Fruit fly (Drosophila melanogaster): ENCODE measurements around the gene CG6980.

CG6980 gene

DNA sequence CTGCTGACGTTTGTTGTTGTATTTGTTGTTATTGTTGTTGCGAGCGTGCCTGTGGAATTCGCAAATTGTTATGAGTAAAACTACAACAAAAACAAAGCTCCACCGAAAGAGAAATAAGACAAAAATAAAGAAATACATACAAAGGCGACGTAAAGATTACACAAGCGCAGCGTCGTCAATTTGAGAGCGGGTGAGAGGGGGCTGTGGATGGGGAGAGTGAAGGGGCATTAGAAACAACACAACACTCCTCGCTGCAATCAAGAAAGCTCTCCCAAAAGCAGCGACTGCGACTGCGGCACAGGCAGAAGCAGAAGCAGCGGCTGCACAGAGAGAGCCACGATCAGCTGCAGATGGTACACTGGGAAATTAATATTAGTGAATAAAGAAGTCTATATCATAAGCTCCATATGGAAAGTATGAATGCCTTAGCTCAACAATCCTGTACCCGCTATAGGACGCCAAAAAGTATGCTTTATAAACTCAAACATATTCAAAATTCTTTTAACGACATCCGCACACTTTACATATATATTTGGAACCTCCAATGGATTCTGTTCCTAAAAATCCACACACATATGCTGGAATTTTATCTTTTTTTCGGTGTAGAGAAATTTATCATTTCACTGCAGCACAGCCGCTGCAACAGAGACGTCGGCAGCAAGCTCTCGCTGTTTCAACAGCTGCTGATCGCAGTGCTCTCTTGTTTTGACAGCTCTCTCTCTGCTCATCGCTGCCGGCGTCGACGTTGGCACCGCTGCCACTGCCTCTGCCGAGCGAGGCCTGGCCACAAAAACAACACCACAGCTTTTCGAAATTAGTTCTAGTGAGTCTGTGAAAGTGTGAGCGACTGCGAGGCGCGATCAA lies 38.7 kb upstream of the CG6980 start, which contains the start of gene CG13631 (continued):
- TF ChIP-seq eyg (GFP tag; optimal IDR thresholded peaks at IDR 0.05) (peak; percentile 84), tap (tag; optimal IDR thresholded peaks at IDR 0.05) (peak; percentile 93), dati (GFP tag; IDR thresholded peaks at IDR 0.05) (peak; percentile 74), CG14667 (GFP tag; IDR thresholded peaks at IDR 0.05) (peak; percentile 87), ci (GFP tag; IDR thresholded peaks at IDR 0.05) (peak; percentile 95), CG11723 (GFP tag; optimal IDR thresholded peaks at IDR 0.05) (peak; percentile 92), crp (GFP tag; optimal IDR thresholded peaks at IDR 0.05) (peak; percentile 37 to 74), NC2α (GFP tag; optimal IDR thresholded peaks at IDR 0.05) (peak; percentile 84), CG13775 (GFP tag; optimal IDR thresholded peaks at IDR 0.05) (peak; percentile 90), shn (GFP tag; optimal IDR thresholded peaks at IDR 0.05) (peak; percentile 86), sqz (GFP tag; optimal IDR thresholded peaks at IDR 0.05) (peak; percentile 92), az2 (GFP tag; optimal IDR thresholded peaks at IDR 0.05) (peak; percentile 97), Hr3 (GFP tag; optimal IDR thresholded peaks at IDR 0.05) (peak; percentile 95), nmo (GFP tag; optimal IDR thresholded peaks at IDR 0.05) (peak; percentile 99), abd-A (tag; optimal IDR thresholded peaks at IDR 0.05) (no peak), BEAF-32 (GFP tag; optimal IDR thresholded peaks at IDR 0.05) (no peak), CG9797 (GFP tag; optimal IDR thresholded peaks at IDR 0.05) (peak; percentile 32), Ada2b (GFP tag; IDR thresholded peaks at IDR 0.05) (peak; percentile 82), tio (GFP tag; optimal IDR thresholded peaks at IDR 0.05) (peak; percentile 94), CG10366 (GFP tag; IDR thresholded peaks at IDR 0.05) (peak; percentile 92), Hey (tag; optimal IDR thresholded peaks at IDR 0.05) (peak; percentile 51), CG11456 (GFP tag; IDR thresholded peaks at IDR 0.05) (peak; percentile 64; the same call in 2 of the 3 replicates), CG15073 (GFP tag; optimal IDR thresholded peaks at IDR 0.05) (peak; percentile 82), CG4424 (GFP tag; optimal IDR thresholded peaks at IDR 0.05) (peak; percentile 98), CG3838 (GFP tag; optimal IDR thresholded peaks at IDR 0.05) (peak; percentile 52), CG2199 (GFP tag; IDR thresholded peaks at IDR 0.05) (peak; percentile 76; the same call in 1 of the 3 replicates), CG18764 (GFP tag; optimal IDR thresholded peaks at IDR 0.05) (peak; percentile 90), lov (optimal IDR thresholded peaks at IDR 0.05) (no peak), lov (GFP tag; IDR thresholded peaks at IDR 0.05) (peak; percentile 87), jigr1 (GFP tag; IDR thresholded peaks at IDR 0.05) (peak; percentile 90), Jarid2 (GFP tag; optimal IDR thresholded peaks at IDR 0.05) (peak; percentile 16), gfzf (GFP tag; optimal IDR thresholded peaks at IDR 0.05) (peak; percentile 3), CG7839 (tag; optimal IDR thresholded peaks at IDR 0.05) (peak; percentile 95), CG8290 (GFP tag; optimal IDR thresholded peaks at IDR 0.05) (peak; percentile 89), CG8290 (tag; optimal IDR thresholded peaks at IDR 0.05) (peak; percentile 17 to 90), bsh (GFP tag; optimal IDR thresholded peaks at IDR 0.05) (peak; percentile 91 to 98), CG11560 (tag; IDR thresholded peaks at IDR 0.05) (peak; percentile 64; the same call in 2 of the 3 replicates), btn (GFP tag; optimal IDR thresholded peaks at IDR 0.05) (peak; percentile 94), insv (GFP tag; optimal IDR thresholded peaks at IDR 0.05) (peak in 1 of 2 experiments; percentile 27), cas (GFP tag; IDR thresholded peaks at IDR 0.05) (0 out of 2 replicates have a peak, but pooled peaks have one; percentile 36), maf-S (GFP tag; optimal IDR thresholded peaks at IDR 0.05) (peak; percentile 85), dpn (GFP tag; optimal IDR thresholded peaks at IDR 0.05) (peak; percentile 93 to 94), run (tag; optimal IDR thresholded peaks at IDR 0.05) (peak; percentile 91), CG10431 (GFP tag; optimal IDR thresholded peaks at IDR 0.05) (peak; percentile 94), fd102C (GFP tag; optimal IDR thresholded peaks at IDR 0.05) (no peak), zf30C (GFP tag; optimal IDR thresholded peaks at IDR 0.05) (peak; percentile 78), nerfin-2 (GFP tag; IDR thresholded peaks at IDR 0.05; ENCODE audit: partially characterized antibody) (no peak), CG2678 (tag; optimal IDR thresholded peaks at IDR 0.05) (peak; percentile 96), CG11504 (tag; optimal IDR thresholded peaks at IDR 0.05) (peak; percentile 96)

All from whole organism, embryonic.